Worm (Caenorhabditis elegans): ENCODE data around the gene C38D9.2.
"Not testable (repeated sequence)": the region's sequence is repeated elsewhere in the genome, so short reads cannot be mapped to it uniquely, and the experiment has no call there.

C38D9.2 gene

DNA sequence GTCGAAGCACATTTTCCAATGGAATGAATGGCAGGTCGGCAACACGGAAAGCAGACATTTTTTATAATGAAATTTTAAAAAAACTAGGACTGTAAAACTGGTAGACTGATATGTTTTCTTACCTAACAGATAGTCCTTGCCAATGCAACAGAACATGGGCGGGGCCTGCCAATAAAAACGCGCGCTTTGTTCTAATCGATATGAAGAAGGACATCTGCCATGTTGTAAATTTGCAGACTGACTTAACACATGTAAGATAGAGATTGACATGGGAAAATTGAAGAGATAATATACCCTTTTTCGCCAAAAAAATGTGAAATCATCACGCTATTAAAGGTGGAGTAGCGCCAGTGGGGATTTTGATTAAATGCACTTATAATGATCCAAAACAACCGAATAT is 14.2 kb upstream of the C38D9.2 start, which contains the start of gene C38D9.8:
TSS of gene C38D9.8 (minus strand) at position 101 of the 400 bp plus-strand sequence.
- TF ChIP-seq him-1 (tag; optimal IDR thresholded peaks at IDR 0.05) (no peak), dao-5 (tag; optimal IDR thresholded peaks at IDR 0.05) (no peak), W03F9.2 (tag; optimal IDR thresholded peaks at IDR 0.05) (no peak)

DNA sequence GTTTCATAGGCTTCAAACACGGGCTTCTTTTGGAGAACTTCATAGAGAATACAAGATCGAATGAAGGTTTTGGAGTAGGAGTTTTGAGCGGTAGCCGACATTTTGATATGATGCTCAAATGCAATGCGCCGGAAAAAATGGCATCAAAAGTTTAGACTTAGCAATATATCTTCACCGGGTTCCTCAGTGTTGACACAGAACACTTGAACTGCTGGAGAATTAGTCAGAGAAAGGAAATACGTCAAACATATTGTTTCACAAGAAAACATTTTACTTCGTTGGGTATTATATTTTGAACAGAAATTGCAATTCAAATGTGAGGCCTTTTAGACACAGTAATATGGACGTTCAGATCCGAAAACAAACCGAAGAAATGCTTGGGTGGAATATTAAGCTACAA is 8.6 kb upstream of the C38D9.2 start, which contains the start of gene fbxa-174:
TSS of gene fbxa-174 (minus strand) at position 101 of the 400 bp plus-strand sequence.
- TF ChIP-seq him-1 (tag; optimal IDR thresholded peaks at IDR 0.05) = no peak
- TF ChIP-seq W03F9.2 (tag; optimal IDR thresholded peaks at IDR 0.05) = no peak
- no peak for TF ChIP-seq dao-5 (tag; optimal IDR thresholded peaks at IDR 0.05)

DNA sequence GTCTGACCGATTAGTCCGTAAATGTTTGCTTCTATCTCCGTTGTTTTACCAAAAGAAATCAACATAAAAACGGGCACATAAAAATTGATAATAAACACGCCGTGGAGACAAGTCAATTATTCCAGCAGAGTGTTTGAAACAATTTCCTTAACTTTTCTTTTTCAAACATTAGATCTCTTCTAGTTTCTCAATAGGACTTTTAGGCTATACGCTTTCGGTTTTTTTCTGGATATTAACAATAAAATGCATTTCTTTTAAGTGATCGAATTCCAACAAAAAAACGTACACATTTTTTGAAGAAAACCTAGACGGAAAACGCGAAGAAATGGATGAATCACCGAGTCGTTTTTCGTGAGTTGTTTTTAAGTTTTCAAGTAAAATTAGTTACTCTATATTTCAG is 8.0 kb upstream of the C38D9.2 start, which contains the start of gene fbxa-172:
TSS of gene fbxa-172 (plus strand) at position 301 of the 400 bp plus-strand sequence.
- no peak for TF ChIP-seq W03F9.2 (tag; optimal IDR thresholded peaks at IDR 0.05)
- no peak for TF ChIP-seq dao-5 (tag; optimal IDR thresholded peaks at IDR 0.05)
- TF ChIP-seq him-1 (tag; optimal IDR thresholded peaks at IDR 0.05) = no peak

DNA sequence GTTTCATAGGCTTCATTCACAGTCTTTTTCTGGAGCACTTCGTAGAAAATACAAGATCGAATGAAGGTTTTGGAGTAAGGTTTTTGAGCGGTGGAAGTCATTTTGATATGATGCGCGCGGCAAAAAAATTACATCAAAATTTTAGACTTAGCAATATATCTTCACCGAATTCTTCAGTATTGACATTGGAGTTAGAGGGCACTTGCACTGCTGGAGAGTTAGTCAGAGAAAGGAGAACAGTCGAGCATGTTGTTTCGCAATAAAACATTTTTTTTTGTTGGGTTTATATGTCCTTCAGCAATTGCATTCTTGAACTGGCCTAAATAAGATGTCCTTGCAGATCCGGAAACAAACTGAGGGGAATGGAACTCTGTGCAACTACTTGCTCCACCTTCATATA is 1.0 kb upstream of the C38D9.2 start, which contains the start of gene fbxa-171:
TSS of gene fbxa-171 (minus strand) at position 101 of the 400 bp plus-strand sequence.
- TF ChIP-seq dao-5 (tag; optimal IDR thresholded peaks at IDR 0.05) (no peak), him-1 (tag; optimal IDR thresholded peaks at IDR 0.05) (no peak), W03F9.2 (tag; optimal IDR thresholded peaks at IDR 0.05) (no peak)

DNA sequence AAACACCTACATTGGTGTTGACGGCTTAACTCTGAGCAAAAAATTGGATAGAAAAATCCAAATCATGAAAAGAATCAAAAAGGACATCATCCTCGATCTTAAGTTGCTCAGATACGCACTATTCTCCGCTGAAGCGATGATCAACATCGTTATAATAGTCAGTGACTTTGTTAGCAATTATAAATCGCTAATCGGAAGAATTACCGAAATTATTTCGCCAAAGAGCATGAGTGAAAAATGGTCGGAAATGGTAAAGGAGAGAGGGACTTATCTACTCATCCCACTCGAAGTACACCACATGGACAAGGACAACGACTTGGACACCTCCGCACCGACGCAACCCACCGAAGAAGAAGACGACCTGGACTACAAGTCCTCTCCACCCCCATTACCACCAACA is 13.1 kb downstream of the C38D9.2 start:
- TF ChIP-seq him-1 (tag; optimal IDR thresholded peaks at IDR 0.05) (no peak), W03F9.2 (tag; optimal IDR thresholded peaks at IDR 0.05) (no peak), dao-5 (tag; optimal IDR thresholded peaks at IDR 0.05) (no peak)

DNA sequence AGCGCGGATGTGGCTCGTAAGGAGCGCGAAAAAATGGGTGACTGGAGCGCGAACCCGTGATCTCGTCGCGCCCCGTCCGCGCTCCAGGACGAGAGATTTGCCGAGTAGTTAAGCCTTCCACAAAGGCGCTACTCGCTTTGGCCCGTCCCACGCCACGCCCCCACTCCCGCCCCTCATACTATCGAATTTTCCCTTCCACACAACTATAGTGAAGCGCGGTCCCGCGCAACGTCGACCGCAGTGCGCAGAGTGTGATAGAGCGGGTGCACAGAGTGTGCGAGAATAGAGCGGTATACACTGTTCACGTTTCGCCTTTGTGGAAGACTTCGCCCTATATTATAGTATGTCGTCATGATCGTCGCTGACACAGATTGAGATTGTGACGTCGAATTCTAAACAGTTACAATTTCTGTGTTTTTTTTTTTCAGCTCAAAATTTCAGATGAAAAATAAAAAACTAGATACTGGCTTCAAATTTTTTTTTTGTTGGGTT is 17.4 kb downstream of the C38D9.2 start, which contains the start of gene fbxa-133:
TSS of gene fbxa-133 (plus strand) at position 442 of the 492 bp plus-strand sequence.
- not testable (repeated sequence) for TF ChIP-seq him-1, W03F9.2, dao-5 (tag; optimal IDR thresholded peaks at IDR 0.05)

DNA sequence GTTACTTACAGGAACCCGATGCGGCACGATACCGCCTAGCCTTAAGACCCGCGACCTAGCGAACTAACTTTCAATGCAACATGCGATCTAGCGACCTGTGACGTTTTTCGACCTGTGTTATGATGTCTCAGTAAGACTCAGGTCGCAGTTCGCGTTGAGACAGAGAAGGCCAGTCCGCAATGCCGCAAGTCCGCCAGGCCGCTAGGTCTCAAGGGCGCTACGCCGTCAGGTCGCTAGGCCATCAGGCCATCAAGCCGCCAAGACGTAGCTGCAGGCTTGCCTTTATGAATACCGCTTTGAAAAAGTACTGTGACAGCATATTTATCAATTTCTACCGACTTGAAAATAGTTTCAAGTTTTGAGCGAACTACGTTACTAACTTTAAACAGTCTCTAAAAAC is 28.7 kb downstream of the C38D9.2 start:
- TF ChIP-seq dao-5 (tag; optimal IDR thresholded peaks at IDR 0.05) = no peak
- no peak for TF ChIP-seq W03F9.2 (tag; optimal IDR thresholded peaks at IDR 0.05)
- no peak for TF ChIP-seq him-1 (tag; optimal IDR thresholded peaks at IDR 0.05)

DNA sequence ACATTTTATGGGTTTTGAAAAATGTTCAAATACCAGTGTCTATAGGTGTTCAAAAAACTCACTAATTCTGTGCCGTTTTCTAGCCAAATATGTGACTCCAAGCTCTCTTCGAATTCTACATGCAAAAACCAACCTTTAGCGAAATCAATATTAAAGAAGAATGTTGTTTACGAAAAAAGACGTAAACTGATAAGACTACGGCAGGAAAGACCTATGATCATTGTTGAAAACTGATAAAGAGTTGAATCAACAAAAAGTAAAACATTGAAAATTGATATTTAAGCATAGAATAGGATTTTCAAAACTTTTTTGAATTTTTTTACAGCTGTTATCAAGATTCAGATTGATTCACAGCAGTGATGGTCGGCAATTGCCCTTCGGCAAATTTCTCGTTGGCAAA is 31.9 kb downstream of the C38D9.2 start, which contains the start of gene Y6G8.2:
TSS of gene Y6G8.2 (minus strand) at position 147 of the 400 bp plus-strand sequence.
- TF ChIP-seq him-1 (tag; optimal IDR thresholded peaks at IDR 0.05) = no peak
- no peak for TF ChIP-seq dao-5 (tag; optimal IDR thresholded peaks at IDR 0.05)
- no peak for TF ChIP-seq W03F9.2 (tag; optimal IDR thresholded peaks at IDR 0.05)

DNA sequence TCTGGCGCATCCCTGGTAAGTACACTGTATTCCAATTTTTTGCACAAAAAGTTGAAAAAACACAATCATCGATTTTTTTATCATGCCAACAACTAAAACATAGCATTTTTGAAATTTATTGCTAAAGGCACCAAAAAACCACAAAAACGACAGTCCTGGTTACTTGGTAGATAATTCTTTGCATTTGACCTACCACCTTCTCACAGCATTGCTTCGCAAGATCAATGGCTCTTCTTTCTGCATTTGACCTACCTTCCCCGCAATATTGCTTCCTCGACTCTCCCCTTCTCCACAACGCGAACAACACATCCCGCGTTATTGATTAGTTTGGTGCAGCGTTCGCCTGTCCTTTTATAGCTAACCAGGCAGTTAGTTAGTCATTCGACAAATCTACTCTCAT is 34.6 kb downstream of the C38D9.2 start, which contains the start of gene ztf-25:
TSS of gene ztf-25 (plus strand) at position 301 of the 400 bp plus-strand sequence.
- no peak for TF ChIP-seq dao-5 (tag; optimal IDR thresholded peaks at IDR 0.05)

DNA sequence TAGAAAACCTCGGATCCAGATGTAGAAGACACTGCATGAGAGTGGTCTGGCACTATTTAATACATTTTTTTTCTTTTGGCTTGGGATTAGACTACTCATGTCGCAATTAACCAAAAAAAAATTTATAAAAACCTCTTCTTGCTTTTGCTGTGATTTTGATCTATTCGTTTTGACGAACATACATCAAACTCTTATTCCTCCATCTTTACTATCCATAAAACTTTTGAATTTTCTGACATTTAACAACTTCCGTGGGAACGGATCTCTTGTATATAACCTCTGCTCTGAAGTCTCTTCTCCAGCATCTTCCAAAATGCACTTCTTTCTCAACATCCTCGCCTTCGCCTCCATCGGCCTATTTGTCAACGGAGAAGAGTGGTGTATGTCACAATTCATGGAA is 39.1 kb downstream of the C38D9.2 start, which contains the start of gene Y6G8.16:
TSS of gene Y6G8.16 (plus strand) at position 301 of the 400 bp plus-strand sequence.
- not testable (repeated sequence) for TF ChIP-seq him-1, dao-5, W03F9.2 (tag; optimal IDR thresholded peaks at IDR 0.05)

DNA sequence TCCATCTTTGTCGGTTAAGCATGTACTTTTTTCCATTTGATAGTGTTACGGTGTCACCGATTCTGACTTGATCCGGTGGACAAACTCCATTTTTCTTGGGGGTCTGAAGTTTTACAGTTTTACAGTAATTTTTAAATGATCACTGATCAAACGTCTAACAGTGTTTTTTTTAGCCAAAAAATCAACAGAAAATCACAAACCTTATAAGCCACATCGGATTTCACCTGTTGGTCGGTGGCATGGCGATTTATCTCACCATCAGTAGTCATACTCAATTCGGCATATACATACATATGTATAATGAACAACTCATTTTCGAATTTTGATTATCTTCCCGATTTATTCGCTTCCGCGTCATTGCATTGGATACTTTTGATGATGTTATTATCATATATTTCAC is 40.8 kb downstream of the C38D9.2 start, which contains the start of gene srz-91:
TSS of gene srz-91 (plus strand) at position 301 of the 400 bp plus-strand sequence.
- TF ChIP-seq W03F9.2 (tag; optimal IDR thresholded peaks at IDR 0.05) (no peak), dao-5 (tag; optimal IDR thresholded peaks at IDR 0.05) (no peak)

DNA sequence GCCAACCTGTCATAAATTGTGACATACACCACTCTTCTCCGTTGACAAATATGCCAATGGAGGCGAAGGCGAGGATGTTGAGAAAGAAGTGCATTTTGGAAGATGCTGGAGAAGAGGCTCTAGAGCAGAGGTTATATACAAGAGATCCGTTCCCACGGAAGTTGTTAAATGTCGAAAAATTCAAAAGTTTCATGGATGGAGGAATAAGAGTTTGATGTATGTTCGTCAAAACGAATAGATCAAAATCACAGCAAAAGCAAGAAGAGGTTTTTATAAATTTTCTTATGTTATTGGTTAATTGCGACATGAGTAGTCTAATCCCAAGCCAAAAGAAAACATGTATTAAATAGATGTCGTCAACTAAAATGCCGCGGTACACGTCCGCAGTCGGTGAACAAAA is 43.6 kb downstream of the C38D9.2 start, which contains the start of gene Y6G8.15:
TSS of gene Y6G8.15 (minus strand) at position 101 of the 400 bp plus-strand sequence.
- not testable (repeated sequence) for TF ChIP-seq W03F9.2, him-1, dao-5 (tag; optimal IDR thresholded peaks at IDR 0.05)

DNA sequence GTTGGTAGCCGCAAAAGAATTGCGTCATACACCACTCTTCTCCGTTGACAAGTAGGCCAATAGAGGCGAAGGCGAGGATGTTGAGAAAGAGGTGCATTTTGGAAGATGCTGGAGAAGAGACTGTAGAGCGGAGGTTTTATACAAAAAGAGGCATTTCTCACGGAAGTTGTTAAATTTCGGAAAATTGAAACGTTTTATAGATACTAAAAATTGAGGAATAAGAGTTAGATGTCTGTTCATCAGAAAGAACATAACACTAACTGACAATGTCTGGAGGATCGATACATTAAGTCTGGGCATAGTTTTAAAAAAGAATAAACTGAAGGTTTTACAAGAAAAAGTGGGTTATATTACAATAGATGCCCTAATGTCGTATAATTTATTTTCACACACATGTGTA is 47.3 kb downstream of the C38D9.2 start, which contains the start of gene Y6G8.14:
TSS of gene Y6G8.14 (minus strand) at position 101 of the 400 bp plus-strand sequence.
- TF ChIP-seq W03F9.2 (tag; optimal IDR thresholded peaks at IDR 0.05) = no peak
- no peak for TF ChIP-seq him-1 (tag; optimal IDR thresholded peaks at IDR 0.05)
- TF ChIP-seq dao-5 (tag; optimal IDR thresholded peaks at IDR 0.05) = no peak

DNA sequence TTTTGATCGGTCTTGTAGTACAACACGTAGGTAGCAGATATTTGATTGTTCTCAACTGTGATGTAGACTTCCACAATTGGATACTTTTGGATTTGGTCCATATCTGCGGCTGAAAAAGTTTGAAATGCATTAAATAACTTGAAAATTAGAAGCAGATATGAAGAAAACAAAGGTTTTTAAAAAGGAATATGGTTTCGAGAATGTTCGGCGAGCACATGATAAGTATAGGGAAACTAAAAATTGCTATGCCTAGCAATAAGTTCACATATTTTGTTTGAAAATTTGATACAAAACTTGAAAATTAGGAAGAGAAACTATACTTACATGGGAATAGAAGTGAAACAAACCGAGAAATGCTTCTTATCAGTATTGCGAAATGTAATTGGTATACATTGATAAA is 48.7 kb downstream of the C38D9.2 start, which contains the start of gene Y6G8.5:
TSS of gene Y6G8.5 (minus strand) at position 101 of the 400 bp plus-strand sequence.
- TF ChIP-seq dao-5 (tag; optimal IDR thresholded peaks at IDR 0.05) (no peak), him-1 (tag; optimal IDR thresholded peaks at IDR 0.05) (no peak), W03F9.2 (tag; optimal IDR thresholded peaks at IDR 0.05) (no peak)
